Fruit fly (Drosophila melanogaster) ovary, adult (tissue): ENCODE measurements around the gene Eh.

Experiments used
- CG17801 ChIP-seq: fragments of 200-800 bp; optimal IDR thresholded peaks from 2 replicates; lab custom pipeline; 2019; ENCODE audit warnings: missing biosample characterization, mild to moderate bottlenecking, missing genetic modification characterization, moderate library complexity; ENCODE audit not compliant: partially characterized antibody

The Eh gene

dm6 chr3R:17417167-17417566, 31.5 kb downstream of the Eh start, which contains the start of gene CG33333:
CG33333 (plus strand) TSS chr3R:17417467.
- TF ChIP-seq CG17801 (GFP tag; lab: Kevin White, UChicago) = no peak

dm6 chr3R:17415439-17415838, 33.2 kb downstream of the Eh start, which contains the start of gene CG5866:
CG5866 (plus strand) TSS chr3R:17415739.
- TF ChIP-seq CG17801 (GFP tag; lab: Kevin White, UChicago) = no peak

- no peak for TF ChIP-seq CG17801 (GFP tag; lab: Kevin White, UChicago)
These were observed 35.1 kb downstream of the Eh start, which contains the start of gene CG42822 for dm6 chr3R:17413601-17414000. CG42822 (plus strand) TSS chr3R:17413901.

- TF ChIP-seq CG17801 (GFP tag; lab: Kevin White, UChicago) = no peak
These were observed 36.1 kb downstream of the Eh start, which contains the start of gene CG42821 for dm6 chr3R:17412458-17413127. CG42821 (plus strand) TSS chr3R:17413077.

dm6 chr3R:17410808-17411207, 37.9 kb downstream of the Eh start, which contains the start of gene CG5863:
CG5863 (plus strand) TSS chr3R:17411108.
- TF ChIP-seq CG17801 (GFP tag; lab: Kevin White, UChicago) = no peak

dm6 chr3R:17409319-17409718, 39.3 kb downstream of the Eh start, which contains the start of gene CG5860:
CG5860 (plus strand) TSS chr3R:17409619.
- TF ChIP-seq CG17801 (GFP tag; lab: Kevin White, UChicago) = no peak

- no peak for TF ChIP-seq CG17801 (GFP tag; lab: Kevin White, UChicago)
These were observed 41.1 kb downstream of the Eh start, which contains the start of gene CG17283 for dm6 chr3R:17407576-17407975. CG17283 (plus strand) TSS chr3R:17407876.

dm6 chr3R:17406411-17406810, 42.2 kb downstream of the Eh start, which contains the start of the genes CG42824 and CG42798:
CG42824 (minus strand) TSS chr3R:17406511.
CG42798 (plus strand) TSS chr3R:17406678.
- TF ChIP-seq CG17801 (GFP tag; lab: Kevin White, UChicago) = no peak

dm6 chr3R:17405009-17405408, 43.6 kb downstream of the Eh start, which contains the start of gene CG42823:
CG42823 (minus strand) TSS chr3R:17405109.
- no peak for TF ChIP-seq CG17801 (GFP tag; lab: Kevin White, UChicago)

- no peak for TF ChIP-seq CG17801 (GFP tag; lab: Kevin White, UChicago)
These were observed 44.5 kb downstream of the Eh start for dm6 chr3R:17404155-17404554.

- TF ChIP-seq CG17801 (GFP tag; lab: Kevin White, UChicago) = no peak
These were observed 45.0 kb downstream of the Eh start, which contains the start of gene CG34280 for dm6 chr3R:17403618-17404017. CG34280 (minus strand) TSS chr3R:17403718.

dm6 chr3R:17403188-17403587, 45.5 kb downstream of the Eh start, which contains the start of gene CG34279:
CG34279 (minus strand) TSS chr3R:17403288.
- no peak for TF ChIP-seq CG17801 (GFP tag; lab: Kevin White, UChicago)

dm6 chr3R:17402434-17402833, 46.2 kb downstream of the Eh start, which contains the start of gene Sur-8:
Sur-8 (minus strand) TSS chr3R:17402515.
- no peak for TF ChIP-seq CG17801 (GFP tag; lab: Kevin White, UChicago)

- peak; percentile 20 for TF ChIP-seq CG17801 (GFP tag; lab: Kevin White, UChicago)
These were observed 47.3 kb downstream of the Eh start for dm6 chr3R:17401289-17401752.

- TF ChIP-seq CG17801 (GFP tag; lab: Kevin White, UChicago) = peak; percentile 51
These were observed 48.0 kb downstream of the Eh start for dm6 chr3R:17400675-17401118.
